Worm (Caenorhabditis elegans) whole organism, L4/young adult: ENCODE measurements around the gene K08F4.12.

ENCODE experiments used
- W03F9.2 ChIP-seq: fragments of 150-350 bp; optimal IDR thresholded peaks from 2 replicates; lab custom pipeline; 2014; ENCODE audit warnings: missing biosample characterization, missing genetic modification characterization
- dao-5 ChIP-seq: sonication (generic microtip); optimal IDR thresholded peaks from 2 replicates; lab custom pipeline; 2016; ENCODE audit warnings: missing genotype, missing genetic modification characterization, moderate library complexity, missing compliant biosample characterization
- him-1 ChIP-seq: sonication (generic microtip); optimal IDR thresholded peaks from 2 replicates; lab custom pipeline; 2016; ENCODE audit warnings: missing genotype, missing genetic modification reagents, missing genetic modification characterization, missing compliant biosample characterization

K08F4.12 gene

DNA sequence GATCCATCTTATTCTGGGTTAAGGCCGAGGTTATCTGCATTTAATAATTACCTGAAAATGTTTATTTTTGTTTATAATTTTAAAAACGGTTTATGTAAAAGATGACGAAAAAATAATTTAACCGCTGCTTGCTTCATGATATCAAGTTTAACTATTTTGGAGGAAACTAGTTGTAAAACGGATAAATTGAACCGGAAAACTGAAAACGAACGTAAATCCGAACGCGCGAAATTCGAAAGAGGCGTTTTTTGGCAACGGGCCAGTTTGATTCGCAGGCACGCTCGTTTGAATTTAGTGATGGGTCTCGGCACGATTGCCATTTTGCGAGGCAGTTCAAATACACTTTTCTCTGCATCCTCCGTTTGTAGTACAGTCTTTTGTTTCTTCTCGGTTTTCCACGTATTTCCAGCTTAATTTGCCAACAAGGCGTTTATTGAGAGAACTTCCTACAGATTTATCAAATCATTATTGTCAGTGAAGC is 9.0 kb upstream of the K08F4.12 start, which contains the start of the genes gtbp-1 and K08F4.3:
Gene gtbp-1, minus strand, starts transcription at position 51 of the 481 bp plus-strand sequence.
Gene K08F4.3, plus strand, starts transcription at position 352 of the 481 bp plus-strand sequence.
- peak; percentile 81 for TF ChIP-seq W03F9.2 (tag; lab: Kevin White, UChicago)
- no peak for TF ChIP-seq him-1 (tag; lab: Kevin White, UChicago)

- TF ChIP-seq dao-5 (tag; lab: Kevin White, UChicago): no peak
- no peak for TF ChIP-seq him-1 (tag; lab: Kevin White, UChicago)
- no peak for TF ChIP-seq W03F9.2 (tag; lab: Kevin White, UChicago)
Measured at ce11 chrIV:10129957-10130356, 7.9 kb upstream of the K08F4.12 start, which contains the start of gene glt-3. Gene glt-3, plus strand, starts transcription at chrIV:10130257.

DNA sequence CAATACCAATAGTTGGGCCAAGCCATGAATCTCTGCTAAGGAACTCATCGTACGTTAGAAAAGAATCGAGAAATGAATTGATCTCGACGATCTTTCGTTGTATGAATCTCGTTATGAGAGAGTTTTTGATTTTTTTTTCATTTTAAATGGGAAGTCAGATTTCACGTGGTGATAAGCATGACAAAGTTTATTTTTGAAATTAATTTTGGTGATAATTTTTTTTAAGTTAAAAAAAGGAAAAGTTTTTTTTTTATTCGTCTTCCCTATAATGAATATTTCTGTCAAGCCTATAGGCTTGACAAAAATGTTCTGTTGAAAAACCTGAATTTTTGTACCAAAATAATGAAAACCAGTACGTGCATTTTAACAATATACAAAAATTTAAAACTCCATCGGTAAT is 2.1 kb upstream of the K08F4.12 start, which contains the start of gene K08F4.5:
Gene K08F4.5, minus strand, starts transcription at position 101 of the 400 bp plus-strand sequence.
- no peak for TF ChIP-seq him-1 (tag; lab: Kevin White, UChicago)
- TF ChIP-seq dao-5 (tag; lab: Kevin White, UChicago): no peak
- TF ChIP-seq W03F9.2 (tag; lab: Kevin White, UChicago): no peak

DNA sequence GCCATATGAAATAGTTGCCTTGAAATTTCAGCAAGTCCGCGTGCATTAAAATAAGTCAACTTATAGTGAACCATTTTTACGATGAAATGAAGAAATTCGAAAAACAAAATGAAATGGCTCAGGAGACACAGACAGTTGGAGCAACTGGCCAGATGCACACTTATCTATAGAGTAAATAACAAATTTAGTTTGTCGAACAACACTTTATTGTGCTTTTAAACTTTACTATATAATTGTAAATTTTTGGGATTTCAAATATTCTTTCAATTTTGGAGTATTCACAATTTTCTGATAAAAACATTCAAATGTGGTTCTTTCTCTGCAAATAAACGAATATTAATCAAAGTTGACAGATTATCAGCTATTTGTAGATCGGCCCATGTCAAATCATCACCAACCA is 2.2 kb downstream of the K08F4.12 start, which contains the start of gene gst-3:
Gene gst-3, minus strand, starts transcription at position 101 of the 400 bp plus-strand sequence.
- TF ChIP-seq him-1 (tag; lab: Kevin White, UChicago): no peak
- TF ChIP-seq W03F9.2 (tag; lab: Kevin White, UChicago): no peak
- TF ChIP-seq dao-5 (tag; lab: Kevin White, UChicago): no peak

DNA sequence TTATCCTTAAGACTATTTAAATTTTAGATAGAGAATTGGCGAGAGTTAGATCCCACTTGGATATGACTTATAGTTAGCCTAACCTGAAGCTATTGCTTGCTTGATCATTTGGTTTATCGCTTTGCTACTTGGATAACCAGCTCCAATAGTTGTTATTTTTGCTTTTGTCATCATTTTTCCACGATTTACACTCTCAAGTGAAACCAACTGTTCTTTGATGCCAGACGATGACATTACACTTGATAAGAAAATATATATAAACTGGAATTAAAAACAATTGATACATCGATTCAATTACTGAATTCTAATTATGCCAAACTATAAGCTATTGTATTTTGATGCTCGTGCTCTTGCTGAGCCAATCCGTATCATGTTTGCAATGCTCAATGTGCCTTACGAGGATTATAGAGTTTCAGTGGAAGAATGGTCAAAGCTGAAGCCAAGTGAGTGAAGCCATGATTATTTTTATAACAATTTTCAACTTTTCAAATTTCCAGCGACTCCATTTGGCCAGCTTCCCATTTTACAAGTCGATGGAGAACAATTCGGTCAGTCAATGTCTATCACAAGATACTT is 4.1 kb downstream of the K08F4.12 start, which contains the start of the genes gst-2, gst-4 and dhs-12:
Gene gst-2, minus strand, starts transcription at position 132 of the 576 bp plus-strand sequence.
Gene gst-4, plus strand, starts transcription at position 296 of the 576 bp plus-strand sequence.
Gene dhs-12, plus strand, starts transcription at position 526 of the 576 bp plus-strand sequence.
- no peak for TF ChIP-seq W03F9.2 (tag; lab: Kevin White, UChicago)
- no peak for TF ChIP-seq him-1 (tag; lab: Kevin White, UChicago)
- no peak for TF ChIP-seq dao-5 (tag; lab: Kevin White, UChicago)

- TF ChIP-seq him-1 (tag; lab: Kevin White, UChicago) (no peak), W03F9.2 (tag; lab: Kevin White, UChicago) (no peak), dao-5 (tag; lab: Kevin White, UChicago) (no peak)
Measured at ce11 chrIV:10143640-10144039, 5.7 kb downstream of the K08F4.12 start, which contains the start of gene msp-38. Gene msp-38, minus strand, starts transcription at chrIV:10143740.

ce11 chrIV:10144487-10144886 is 6.6 kb downstream of the K08F4.12 start:
- TF ChIP-seq dao-5 (tag; lab: Kevin White, UChicago) (no peak), W03F9.2 (tag; lab: Kevin White, UChicago) (no peak), him-1 (tag; lab: Kevin White, UChicago) (no peak)

ce11 chrIV:10144909-10145308 is 7.0 kb downstream of the K08F4.12 start:
- TF ChIP-seq dao-5 (tag; lab: Kevin White, UChicago) (no peak), him-1 (tag; lab: Kevin White, UChicago) (no peak), W03F9.2 (tag; lab: Kevin White, UChicago) (no peak)

DNA sequence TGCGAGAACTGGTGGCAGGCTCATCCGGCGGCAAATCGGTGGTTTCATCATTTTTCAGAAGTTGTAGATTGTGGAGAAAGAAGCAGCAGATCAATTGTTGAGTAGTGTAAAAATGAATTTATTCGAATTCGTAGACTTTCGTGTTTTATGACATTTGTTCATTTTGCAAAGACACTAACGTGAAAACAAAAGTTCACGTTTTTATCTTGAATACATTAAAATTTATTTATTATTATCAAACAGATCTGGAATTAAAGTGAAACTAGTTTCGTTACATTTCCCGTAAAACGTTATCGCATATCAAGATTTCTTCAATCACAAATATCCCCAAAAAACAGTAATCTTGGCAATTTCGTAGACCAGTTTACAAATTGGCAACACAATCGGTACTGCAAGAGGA is 9.0 kb downstream of the K08F4.12 start, which contains the start of gene T14G10.8:
Gene T14G10.8, minus strand, starts transcription at position 101 of the 400 bp plus-strand sequence.
- TF ChIP-seq him-1 (tag; lab: Kevin White, UChicago) (no peak), W03F9.2 (tag; lab: Kevin White, UChicago) (no peak), dao-5 (tag; lab: Kevin White, UChicago) (no peak)

DNA sequence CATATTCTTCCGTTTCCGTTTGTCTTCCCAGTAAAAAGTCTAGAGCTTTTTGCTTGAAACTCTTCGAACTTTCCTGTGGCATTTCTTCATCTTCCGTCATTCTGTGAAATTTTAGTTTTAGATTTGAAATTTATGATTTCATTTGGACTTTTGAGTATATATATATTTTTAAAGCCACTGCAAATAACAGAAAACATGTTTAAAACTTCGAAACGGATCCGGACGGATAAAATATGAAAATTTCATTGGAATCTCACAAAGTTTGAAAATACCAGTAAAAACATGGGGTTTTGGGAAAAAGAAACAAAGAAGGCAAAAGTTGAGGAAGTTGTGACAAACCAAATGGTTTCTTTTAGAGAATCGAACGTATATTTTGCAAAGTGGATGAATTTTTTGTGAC is 11.0 kb downstream of the K08F4.12 start, which contains the start of gene pigs-1:
Gene pigs-1, minus strand, starts transcription at position 101 of the 400 bp plus-strand sequence.
- TF ChIP-seq W03F9.2 (tag; lab: Kevin White, UChicago) (no peak), him-1 (tag; lab: Kevin White, UChicago) (no peak), dao-5 (tag; lab: Kevin White, UChicago) (no peak)

- no peak for TF ChIP-seq dao-5 (tag; lab: Kevin White, UChicago)
- TF ChIP-seq him-1 (tag; lab: Kevin White, UChicago): no peak
- no peak for TF ChIP-seq W03F9.2 (tag; lab: Kevin White, UChicago)
Measured at ce11 chrIV:10150552-10151004, 12.7 kb downstream of the K08F4.12 start, which contains the start of gene tsp-12. Gene tsp-12, minus strand, starts transcription at chrIV:10150602.

DNA sequence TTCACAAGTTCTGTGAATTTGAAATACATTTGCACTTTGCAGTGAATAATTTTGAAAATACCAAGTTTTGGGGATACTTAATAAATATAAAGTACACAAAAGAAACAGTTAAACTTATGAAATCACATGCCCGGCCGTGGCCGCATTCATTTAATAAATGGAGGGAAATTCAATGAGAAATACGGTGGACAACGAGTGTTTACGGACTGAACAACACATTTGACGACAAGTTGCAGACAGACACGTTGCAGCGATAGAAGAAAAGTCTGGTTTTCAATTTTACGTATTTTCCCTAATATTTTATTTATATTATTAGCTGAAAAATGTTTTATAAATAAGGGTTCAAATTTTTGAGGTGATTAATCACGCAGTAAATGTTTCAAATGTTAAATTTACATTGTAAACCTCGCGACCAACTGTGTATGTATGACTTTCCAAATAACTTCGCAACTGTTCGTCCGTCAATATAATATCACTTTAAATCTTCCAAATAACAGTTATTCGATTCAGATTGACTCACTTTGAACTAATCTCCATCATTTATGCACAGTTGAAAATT is 13.6 kb downstream of the K08F4.12 start, which contains the start of gene copg-1:
Gene copg-1, plus strand, starts transcription at position 509 of the 559 bp plus-strand sequence.
- TF ChIP-seq him-1 (tag; lab: Kevin White, UChicago) (peak; percentile 7), W03F9.2 (tag; lab: Kevin White, UChicago) (peak; percentile 63), dao-5 (tag; lab: Kevin White, UChicago) (no peak)

DNA sequence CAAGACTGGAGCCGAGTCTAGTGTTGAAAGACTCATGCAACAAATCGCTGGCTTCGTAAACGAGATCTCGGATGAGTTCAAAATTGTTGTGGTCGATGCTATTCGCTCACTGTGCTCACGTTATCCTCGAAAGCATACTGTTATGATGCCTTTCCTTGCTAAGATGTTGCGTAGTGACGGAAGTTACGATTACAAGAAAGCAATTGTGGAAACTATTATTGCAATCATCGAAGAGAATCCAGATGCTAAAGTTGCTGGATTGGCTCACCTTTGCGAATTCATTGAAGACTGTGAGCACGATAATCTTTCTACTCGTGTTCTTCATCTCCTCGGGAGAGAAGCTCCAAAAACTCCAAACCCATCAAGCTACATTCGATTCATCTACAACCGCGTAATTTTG is 15.6 kb downstream of the K08F4.12 start:
- TF ChIP-seq him-1 (tag; lab: Kevin White, UChicago): no peak
- no peak for TF ChIP-seq W03F9.2 (tag; lab: Kevin White, UChicago)
- TF ChIP-seq dao-5 (tag; lab: Kevin White, UChicago): no peak
